Worm (Caenorhabditis elegans) whole organism, L1 larva: ENCODE results near the gene F56H9.6.
A peak's percentile ranks its signal among the peaks of the same experiment; 100 is the strongest.

Experiments used
- C34B4.2 ChIP-seq: sonication (generic microtip); optimal IDR thresholded peaks from 2 replicates; lab custom pipeline; 2017; ENCODE audit warnings: mild to moderate bottlenecking, missing genetic modification characterization, missing compliant biosample characterization
- F16B12.6 ChIP-seq: fragments of 150-350 bp; optimal IDR thresholded peaks from 2 replicates; lab custom pipeline; 2014; ENCODE audit warnings: missing biosample characterization, missing genetic modification characterization
- aha-1 ChIP-seq: fragments of 150-350 bp; optimal IDR thresholded peaks from 2 replicates; lab custom pipeline; 2014; ENCODE audit warnings: missing biosample characterization, missing genetic modification characterization
- ama-1 ChIP-seq: fragments of 150-350 bp; optimal IDR thresholded peaks from 2 replicates; lab custom pipeline; 2014
- blmp-1 ChIP-seq: fragments of 150-350 bp; optimal IDR thresholded peaks from 2 replicates; lab custom pipeline; 2014; ENCODE audit warnings: missing biosample characterization, missing genetic modification characterization
- ceh-82 ChIP-seq, 3 experiments: fragments of 150-350 bp in 1 of 3; sonication (generic microtip) in 2 of 3; optimal IDR thresholded peaks; 2 replicates each; lab custom pipeline; 2014 to 2017; ENCODE audit warnings: missing biosample characterization in 3 of 3, missing genetic modification characterization in 3 of 3
- ceh-88 ChIP-seq: fragments of 200-800 bp; sonication (Bioruptor generic); IDR thresholded peaks from 2 replicates; pipeline ENCODE4 v1.3.6; 2022; ENCODE audit warnings: missing genetic modification characterization, missing compliant biosample characterization
- dpl-1 ChIP-seq, 3 experiments: fragments of 150-350 bp in 2 of 3; sonication (generic microtip) in 1 of 3; optimal IDR thresholded peaks; 2 replicates each; lab custom pipeline; 2014 to 2017; ENCODE audit warnings: missing biosample characterization in 3 of 3, missing genetic modification characterization in 3 of 3, missing genetic modification reagents in 3 of 3
- dsc-1 ChIP-seq: sonication (generic microtip); optimal IDR thresholded peaks from 2 replicates; lab custom pipeline; 2016; ENCODE audit warnings: mild to moderate bottlenecking, missing genetic modification characterization, missing compliant biosample characterization
- efl-1 ChIP-seq, 4 experiments: fragments of 150-350 bp; optimal IDR thresholded peaks in 3 of 4; peaks in 1 of 4; 1 replicate in 1 of 4; 2 replicates in 3 of 4; lab custom pipeline; 2014; ENCODE audit warnings: missing biosample characterization in 2 of 4, missing genetic modification characterization in 2 of 4, missing genetic modification reagents in 2 of 4
- efl-3 ChIP-seq: fragments of 200-800 bp; sonication (Bioruptor generic); optimal IDR thresholded peaks from 2 replicates; lab custom pipeline; 2018; ENCODE audit warnings: mild to moderate bottlenecking, missing genetic modification characterization, missing compliant biosample characterization
- egl-27 ChIP-seq, 2 experiments: fragments of 150-350 bp in 1 of 2; sonication (generic microtip); optimal IDR thresholded peaks; 3 replicates each; lab custom pipeline; 2017 to 2018; ENCODE audit warnings: missing biosample characterization in 2 of 2, missing genetic modification characterization in 2 of 2, missing genetic modification reagents in 2 of 2
- elt-2 ChIP-seq: sonication (generic microtip); optimal IDR thresholded peaks from 2 replicates; lab custom pipeline; 2016; ENCODE audit warnings: missing genetic modification characterization, mild to moderate bottlenecking, inconsistent platforms, missing compliant biosample characterization, missing genetic modification reagents
- elt-3 ChIP-seq, 6 experiments: fragments of 150-350 bp in 1 of 6; sonication (generic microtip); optimal IDR thresholded peaks; 2 replicates each; lab custom pipeline; 2017 to 2018; ENCODE audit warnings: missing biosample characterization in 6 of 6, missing genetic modification characterization in 6 of 6, inconsistent platforms in 1 of 6
- ets-5 ChIP-seq: fragments of 200-800 bp; sonication (Bioruptor generic); IDR thresholded peaks from 2 replicates; pipeline ENCODE4 v1.3.6; 2022; ENCODE audit warnings: missing genetic modification characterization, missing compliant biosample characterization
- fkh-10 ChIP-seq: sonication (generic microtip); optimal IDR thresholded peaks from 2 replicates; lab custom pipeline; 2017; ENCODE audit warnings: missing biosample characterization, missing genetic modification reagents, missing genetic modification characterization
- fkh-4 ChIP-seq: sonication (generic microtip); optimal IDR thresholded peaks from 2 replicates; lab custom pipeline; 2016; ENCODE audit warnings: missing compliant biosample characterization, missing genetic modification characterization, borderline replicate concordance
- fkh-8 ChIP-seq: sonication (generic microtip); optimal IDR thresholded peaks from 2 replicates; lab custom pipeline; 2016; ENCODE audit warnings: mild to moderate bottlenecking, missing genetic modification characterization, missing compliant biosample characterization
- isw-1 ChIP-seq: fragments of 200-800 bp; sonication (Bioruptor generic); IDR thresholded peaks from 2 replicates; pipeline ENCODE4 v1.3.6; 2022; ENCODE audit warnings: missing genetic modification characterization, missing compliant biosample characterization
- lin-13 ChIP-seq: fragments of 150-350 bp; optimal IDR thresholded peaks from 2 replicates; lab custom pipeline; 2014; ENCODE audit warnings: missing biosample characterization, missing genetic modification reagents, missing genetic modification characterization
- lin-14 ChIP-seq: fragments of 200-800 bp; sonication (Bioruptor generic); optimal IDR thresholded peaks from 2 replicates; lab custom pipeline; 2018; ENCODE audit warnings: mild to moderate bottlenecking, missing genetic modification characterization, moderate library complexity, missing compliant biosample characterization
- lin-15B ChIP-seq: fragments of 150-350 bp; sonication (generic microtip); optimal IDR thresholded peaks from 3 replicates; lab custom pipeline; 2014; ENCODE audit warnings: missing biosample characterization, missing genetic modification characterization
- lin-35 ChIP-seq, 2 experiments: fragments of 150-350 bp; optimal IDR thresholded peaks; 2 replicates each; lab custom pipeline; 2014; ENCODE audit warnings: missing biosample characterization in 2 of 2, missing genetic modification characterization in 2 of 2, missing genetic modification reagents in 2 of 2
- lin-39 ChIP-seq: fragments of 150-350 bp; optimal IDR thresholded peaks from 2 replicates; lab custom pipeline; 2014; ENCODE audit warnings: missing biosample characterization, missing genetic modification reagents, missing genetic modification characterization
- mab-9 ChIP-seq: fragments of 200-800 bp; sonication (Bioruptor generic); IDR thresholded peaks from 2 replicates; pipeline ENCODE4 v1.3.6; 2022; ENCODE audit warnings: missing genetic modification reagents, missing genetic modification characterization, missing compliant biosample characterization
- mdl-1 ChIP-seq, 2 experiments: fragments of 150-350 bp; optimal IDR thresholded peaks; 2 replicates each; lab custom pipeline; 2014 to 2017; ENCODE audit warnings: missing biosample characterization in 2 of 2, missing genetic modification characterization in 2 of 2, inconsistent platforms in 1 of 2
- nhr-12 ChIP-seq: sonication (generic microtip); optimal IDR thresholded peaks from 2 replicates; lab custom pipeline; 2017; ENCODE audit warnings: missing biosample characterization, missing genetic modification characterization
- nhr-19 ChIP-seq: fragments of 200-800 bp; sonication (Bioruptor generic); conservative IDR thresholded peaks from 2 replicates; pipeline ENCODE4 v1.3.6; 2022; ENCODE audit warnings: missing genetic modification characterization, missing compliant biosample characterization
- nhr-28 ChIP-seq: fragments of 150-350 bp; optimal IDR thresholded peaks from 2 replicates; lab custom pipeline; 2014; ENCODE audit warnings: missing biosample characterization, missing genetic modification characterization
- nhr-76 ChIP-seq: sonication (generic microtip); optimal IDR thresholded peaks from 2 replicates; lab custom pipeline; 2017; ENCODE audit warnings: missing biosample characterization, missing genetic modification characterization
- nhr-77 ChIP-seq: fragments of 150-350 bp; optimal IDR thresholded peaks from 2 replicates; lab custom pipeline; 2014; ENCODE audit warnings: missing biosample characterization, missing genetic modification characterization
- nhr-84 ChIP-seq: sonication (generic microtip); optimal IDR thresholded peaks from 2 replicates; lab custom pipeline; 2017; ENCODE audit warnings: missing biosample characterization, missing genetic modification characterization
- nhr-85 ChIP-seq: sonication (generic microtip); peaks from one replicate; lab custom pipeline; 2016; ENCODE audit warnings: missing genetic modification characterization, inconsistent platforms, missing compliant biosample characterization
- nhr-90 ChIP-seq: sonication (generic microtip); optimal IDR thresholded peaks from 2 replicates; lab custom pipeline; 2016; ENCODE audit warnings: mild to moderate bottlenecking, missing genetic modification characterization, missing compliant biosample characterization; ENCODE audit not compliant: poor library complexity
- pax-3 ChIP-seq: fragments of 200-800 bp; sonication (Bioruptor generic); optimal IDR thresholded peaks from 2 replicates; lab custom pipeline; 2018; ENCODE audit warnings: mild to moderate bottlenecking, missing genetic modification characterization, moderate library complexity, missing compliant biosample characterization
- pqm-1 ChIP-seq: sonication (generic microtip); optimal IDR thresholded peaks from 3 replicates; lab custom pipeline; 2017; ENCODE audit warnings: missing biosample characterization, missing genetic modification characterization
- rnt-1 ChIP-seq: sonication (generic microtip); optimal IDR thresholded peaks from 2 replicates; lab custom pipeline; 2016; ENCODE audit warnings: mild to moderate bottlenecking, missing genetic modification characterization, moderate library complexity, missing compliant biosample characterization
- snu-23 ChIP-seq: sonication (generic microtip); optimal IDR thresholded peaks from 2 replicates; lab custom pipeline; 2016; ENCODE audit warnings: missing genetic modification characterization, missing compliant biosample characterization
- sox-4 ChIP-seq: sonication (generic microtip); optimal IDR thresholded peaks from 2 replicates; lab custom pipeline; 2016; ENCODE audit warnings: missing genetic modification characterization, missing compliant biosample characterization
- sptf-1 ChIP-seq: fragments of 150-350 bp; optimal IDR thresholded peaks from 2 replicates; lab custom pipeline; 2014; ENCODE audit warnings: missing biosample characterization, missing genetic modification characterization
- sup-37 ChIP-seq: fragments of 200-800 bp; sonication (Bioruptor generic); optimal IDR thresholded peaks from 2 replicates; lab custom pipeline; 2018; ENCODE audit warnings: mild to moderate bottlenecking, missing genetic modification characterization, missing compliant biosample characterization
- tlp-1 ChIP-seq: fragments of 150-350 bp; optimal IDR thresholded peaks from 2 replicates; lab custom pipeline; 2014; ENCODE audit warnings: missing biosample characterization, missing genetic modification characterization
- unc-30 ChIP-seq: sonication (generic microtip); optimal IDR thresholded peaks from 2 replicates; lab custom pipeline; 2017; ENCODE audit warnings: missing biosample characterization, missing genetic modification characterization
- unc-86 ChIP-seq: sonication (generic microtip); optimal IDR thresholded peaks from 2 replicates; lab custom pipeline; 2016; ENCODE audit warnings: missing genetic modification characterization, missing compliant biosample characterization
- vab-15 ChIP-seq: sonication (generic microtip); optimal IDR thresholded peaks from 2 replicates; lab custom pipeline; 2017; ENCODE audit warnings: missing genotype, mild to moderate bottlenecking, missing genetic modification characterization, missing compliant biosample characterization
- zag-1 ChIP-seq: fragments of 150-350 bp; optimal IDR thresholded peaks from 2 replicates; lab custom pipeline; 2014; ENCODE audit warnings: missing biosample characterization, missing genetic modification characterization
- zip-4 ChIP-seq: fragments of 200-800 bp; sonication (Bioruptor generic); optimal IDR thresholded peaks from 2 replicates; lab custom pipeline; 2018; ENCODE audit warnings: mild to moderate bottlenecking, missing genetic modification characterization, moderate library complexity, missing compliant biosample characterization
- ztf-4 ChIP-seq: fragments of 150-350 bp; optimal IDR thresholded peaks from 2 replicates; lab custom pipeline; 2014; ENCODE audit warnings: missing biosample characterization, missing genetic modification characterization

F56H9.6 gene

DNA sequence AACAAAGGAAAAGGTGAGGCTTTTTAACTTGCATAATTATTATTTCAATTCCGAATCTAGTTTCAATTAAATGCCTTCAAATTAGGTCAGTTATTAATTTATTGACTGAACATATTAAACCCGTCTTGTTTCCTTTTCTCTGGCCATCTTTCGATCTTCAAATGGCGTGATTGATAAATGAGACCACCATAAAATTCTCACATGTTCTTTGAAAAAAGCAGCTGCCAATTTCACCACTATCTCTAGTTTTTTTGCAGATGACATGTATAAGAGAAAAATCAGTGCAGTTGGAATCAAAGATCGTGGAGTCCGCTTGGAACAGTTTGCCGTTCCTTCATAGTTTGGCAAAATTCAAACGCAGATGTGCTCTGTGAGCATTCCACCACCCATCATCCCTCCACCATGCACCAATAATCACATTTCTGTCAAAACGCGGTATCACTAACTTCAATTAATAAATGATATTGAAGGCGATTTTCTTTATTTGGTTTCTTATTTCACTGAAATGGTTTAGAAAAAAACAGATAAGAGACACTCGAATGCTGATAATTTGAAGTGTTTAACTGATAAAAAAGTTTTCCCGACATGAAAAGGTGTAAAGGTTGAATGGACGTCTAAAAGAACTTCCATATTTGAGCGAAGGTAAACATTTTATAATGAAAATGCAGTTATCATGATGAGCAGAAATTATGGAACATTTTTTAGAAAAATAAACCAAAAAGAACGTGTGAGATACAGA lies 8.3 kb upstream of the F56H9.6 start:
- TF ChIP-seq blmp-1 (tag; lab: Kevin White, UChicago) (peak; percentile 14), pqm-1 (peak; percentile 46), lin-14 (GFP tag; lab: Kevin White, UChicago) (peak; percentile 3), rnt-1 (tag; lab: Kevin White, UChicago) (peak; percentile 19), ama-1 (lab: Kevin White, UChicago) (peak; percentile 12), lin-35 (GFP tag; optimal IDR thresholded peaks at IDR 0.05; lab: Kevin White, UChicago) (peak in 1 of 2 experiments; percentile 10), efl-1 (optimal IDR thresholded peaks at IDR 0.05; lab: Kevin White, UChicago) (no peak), efl-1 (GFP tag; optimal IDR thresholded peaks at IDR 0.05 in 1 of 2; lab: Kevin White, UChicago) (peak in 1 of 2 experiments; percentile 31), nhr-90 (peak; percentile 30), nhr-28 (tag; lab: Kevin White, UChicago) (no peak), elt-2 (tag; lab: Kevin White, UChicago) (peak; percentile 86), ceh-82 (tag; optimal IDR thresholded peaks at IDR 0.05; lab: Kevin White, UChicago) (no peak), lin-13 (GFP tag; lab: Kevin White, UChicago) (peak; percentile 3), elt-3 (tag; optimal IDR thresholded peaks at IDR 0.05; lab: Kevin White, UChicago) (peak in 1 of 6 experiments; percentile 3), ets-5 (GFP tag; lab: Robert Waterston, UW) (no peak)

DNA sequence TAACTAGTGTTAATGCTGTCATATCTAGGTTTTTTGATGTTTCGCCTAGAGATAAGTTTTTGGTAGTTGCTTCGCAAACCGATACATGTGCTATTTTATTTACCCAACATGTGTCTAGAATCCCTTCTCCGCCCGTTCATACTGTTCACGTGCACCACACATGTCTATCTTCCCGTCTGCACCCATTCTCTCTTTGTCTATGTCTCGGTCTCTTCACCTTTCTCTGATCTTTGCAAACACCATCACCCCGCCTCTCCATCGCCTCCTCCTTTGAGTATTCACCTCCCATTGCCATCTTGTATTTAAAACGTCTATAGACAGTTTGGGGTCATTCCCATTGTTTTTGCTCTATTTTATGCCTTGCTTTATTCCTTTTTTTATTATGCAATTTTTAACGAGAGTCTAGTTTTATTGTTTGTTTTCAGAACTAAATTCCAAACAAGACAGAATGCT lies 7.6 kb upstream of the F56H9.6 start, which contains the start of gene F56H9.2:
TSS of gene F56H9.2 (plus strand) at position 426 of the 453 bp plus-strand sequence.
- no peak for TF ChIP-seq vab-15 (tag; lab: Kevin White, UChicago)
- peak; percentile 58 for TF ChIP-seq nhr-77
- TF ChIP-seq unc-86 (tag; lab: Kevin White, UChicago): peak; percentile 46
- TF ChIP-seq sox-4 (tag; lab: Kevin White, UChicago): no peak
- no peak for TF ChIP-seq nhr-76 (tag; lab: Kevin White, UChicago)
- TF ChIP-seq snu-23 (GFP tag; lab: Kevin White, UChicago): no peak
- TF ChIP-seq lin-39 (tag; lab: Kevin White, UChicago): peak; percentile 10
- peak; percentile 88 for TF ChIP-seq rnt-1 (tag; lab: Kevin White, UChicago)
- no peak for TF ChIP-seq F16B12.6
- TF ChIP-seq ceh-88 (GFP tag; lab: Robert Waterston, UW): no peak
- TF ChIP-seq egl-27 (tag; optimal IDR thresholded peaks at IDR 0.05; lab: Kevin White, UChicago): peak; percentile 66 to 72
- no peak for TF ChIP-seq efl-3 (GFP tag; lab: Kevin White, UChicago)
- peak; percentile 24 to 34 (median 29) for TF ChIP-seq dpl-1 (GFP tag; optimal IDR thresholded peaks at IDR 0.05; lab: Kevin White, UChicago)
- no peak for TF ChIP-seq zag-1 (tag; lab: Kevin White, UChicago)
- TF ChIP-seq isw-1 (GFP tag; lab: Robert Waterston, UW): 0 out of 2 replicates have a peak, but pooled peaks have one; percentile 2
- no peak for TF ChIP-seq C34B4.2
- peak; percentile 82 for TF ChIP-seq dsc-1
- TF ChIP-seq blmp-1 (tag; lab: Kevin White, UChicago): peak; percentile 76
- peak; percentile 44 to 46 for TF ChIP-seq efl-1 (optimal IDR thresholded peaks at IDR 0.05; lab: Kevin White, UChicago)
- peak; percentile 14 to 92 for TF ChIP-seq efl-1 (GFP tag; optimal IDR thresholded peaks at IDR 0.05 in 1 of 2; lab: Kevin White, UChicago)
- TF ChIP-seq fkh-4: no peak
- TF ChIP-seq fkh-8 (tag; lab: Kevin White, UChicago): no peak
- no peak for TF ChIP-seq mab-9
- no peak for TF ChIP-seq unc-30 (tag; lab: Kevin White, UChicago)
- TF ChIP-seq tlp-1 (tag; lab: Kevin White, UChicago): no peak
- TF ChIP-seq zip-4 (GFP tag; lab: Kevin White, UChicago): no peak
- peak; percentile 83 for TF ChIP-seq pax-3 (tag; lab: Kevin White, UChicago)
- TF ChIP-seq nhr-19 (GFP tag; lab: Robert Waterston, UW): peak; percentile 94
- peak; percentile 89 for TF ChIP-seq elt-2 (tag; lab: Kevin White, UChicago)
- no peak for TF ChIP-seq lin-15B
- peak; percentile 36 for TF ChIP-seq ama-1 (lab: Kevin White, UChicago)
- TF ChIP-seq sup-37 (GFP tag; lab: Kevin White, UChicago): peak; percentile 24
- no peak for TF ChIP-seq nhr-84 (tag; lab: Kevin White, UChicago)
- peak; percentile 98 for TF ChIP-seq nhr-85 (tag; lab: Kevin White, UChicago)
- peak in 1 of 2 experiments; percentile 96 for TF ChIP-seq mdl-1 (tag; optimal IDR thresholded peaks at IDR 0.05; lab: Kevin White, UChicago)
- TF ChIP-seq sptf-1 (tag; lab: Kevin White, UChicago): no peak
- TF ChIP-seq elt-3 (tag; optimal IDR thresholded peaks at IDR 0.05; lab: Kevin White, UChicago): peak in 3 of 6 experiments; percentile 68 to 92 (median 70)
- TF ChIP-seq nhr-12 (tag; lab: Kevin White, UChicago): no peak
- no peak for TF ChIP-seq fkh-10 (GFP tag; lab: Kevin White, UChicago)
- no peak for TF ChIP-seq aha-1 (tag; lab: Kevin White, UChicago)
- TF ChIP-seq ztf-4 (tag; lab: Kevin White, UChicago): peak; percentile 4
